Fruit fly (Drosophila melanogaster) whole organism, embryonic: ENCODE measurements around the gene Mfe2.

Experiments
- CG10209 ChIP-seq: fragments of 200-800 bp; sonication (Bioruptor generic); optimal IDR thresholded peaks from 3 replicates; lab custom pipeline; 2017; ENCODE audit warnings: missing biosample characterization, mild to moderate bottlenecking, missing genetic modification characterization, missing genetic modification reagents
- CG10274 ChIP-seq: fragments of 200-800 bp; sonication (Bioruptor generic); optimal IDR thresholded peaks from 3 replicates; lab custom pipeline; 2017; ENCODE audit warnings: missing biosample characterization, mild to moderate bottlenecking, missing genetic modification characterization
- CG10565 ChIP-seq: fragments of 200-800 bp; sonication (Bioruptor generic); optimal IDR thresholded peaks from 3 replicates; lab custom pipeline; 2016; ENCODE audit warnings: missing biosample characterization, mild to moderate bottlenecking, missing genetic modification characterization
- CG11398 ChIP-seq: fragments of 200-800 bp; sonication (Bioruptor generic); optimal IDR thresholded peaks from 2 replicates; lab custom pipeline; 2016; ENCODE audit warnings: missing biosample characterization, missing genetic modification characterization
- CG11560 ChIP-seq: fragments of 200-800 bp; sonication (Bioruptor generic); IDR thresholded peaks from 3 replicates; pipeline ENCODE4 v1.3.6; 2022; ENCODE audit warnings: missing biosample characterization, missing genetic modification characterization
- CG13296 ChIP-seq: fragments of 200-800 bp; sonication (Bioruptor generic); optimal IDR thresholded peaks from 3 replicates; lab custom pipeline; 2018; ENCODE audit warnings: missing biosample characterization, mild to moderate bottlenecking, missing genetic modification characterization
- CG14710 ChIP-seq: fragments of 200-800 bp; sonication (Bioruptor generic); optimal IDR thresholded peaks from 3 replicates; lab custom pipeline; 2019; ENCODE audit warnings: missing biosample characterization, mild to moderate bottlenecking, missing genetic modification characterization, moderate library complexity
- CG15601 ChIP-seq: fragments of 200-800 bp; sonication (Bioruptor generic); optimal IDR thresholded peaks from 3 replicates; lab custom pipeline; 2019; ENCODE audit warnings: missing biosample characterization, mild to moderate bottlenecking, missing genetic modification characterization, moderate library complexity
- CG1603 ChIP-seq: fragments of 200-800 bp; sonication (Bioruptor generic); optimal IDR thresholded peaks from 2 replicates; lab custom pipeline; 2019; ENCODE audit warnings: missing biosample characterization, mild to moderate bottlenecking, missing genetic modification characterization, moderate library complexity
- CG17829 ChIP-seq: fragments of 200-800 bp; optimal IDR thresholded peaks from 2 replicates; lab custom pipeline; 2019; ENCODE audit warnings: missing biosample characterization, mild to moderate bottlenecking, missing genetic modification characterization, moderate library complexity
- CG18011 ChIP-seq: fragments of 200-800 bp; sonication (Bioruptor generic); optimal IDR thresholded peaks from 2 replicates; lab custom pipeline; 2017; ENCODE audit warnings: missing biosample characterization, missing genetic modification characterization, mild to moderate bottlenecking, moderate library complexity, missing genotype
- CG2116 ChIP-seq: fragments of 200-800 bp; sonication (Bioruptor generic); optimal IDR thresholded peaks from 3 replicates; lab custom pipeline; 2018; ENCODE audit warnings: missing biosample characterization, mild to moderate bottlenecking, missing genetic modification characterization
- CG3163 ChIP-seq: fragments of 200-800 bp; sonication (Bioruptor generic); optimal IDR thresholded peaks from 3 replicates; lab custom pipeline; 2016; ENCODE audit warnings: missing biosample characterization, missing genetic modification characterization
- CG3407 ChIP-seq: fragments of 200-800 bp; sonication (Bioruptor generic); optimal IDR thresholded peaks from 2 replicates; lab custom pipeline; 2018; ENCODE audit warnings: missing biosample characterization, mild to moderate bottlenecking, missing genetic modification characterization
- CG34224 ChIP-seq: fragments of 200-800 bp; sonication (Bioruptor generic); IDR thresholded peaks from 3 replicates; pipeline ENCODE4 v1.3.6; 2022; ENCODE audit warnings: missing biosample characterization, missing genetic modification characterization; ENCODE audit not compliant: partially characterized antibody
- CG34422 ChIP-seq: fragments of 200-800 bp; sonication (Bioruptor generic); IDR thresholded peaks from 3 replicates; pipeline ENCODE4 v1.3.6; 2022; ENCODE audit warnings: missing biosample characterization, missing genetic modification characterization
- CG6791 ChIP-seq: fragments of 200-800 bp; sonication (Bioruptor generic); IDR thresholded peaks from 3 replicates; pipeline ENCODE4 v1.3.6; 2022; ENCODE audit warnings: missing biosample characterization, missing genetic modification characterization; ENCODE audit not compliant: partially characterized antibody
- CG9727 ChIP-seq: fragments of 200-800 bp; sonication (Bioruptor generic); optimal IDR thresholded peaks from 3 replicates; lab custom pipeline; 2017; ENCODE audit warnings: missing biosample characterization, mild to moderate bottlenecking, missing genetic modification characterization
- Rfx ChIP-seq: fragments of 200-800 bp; sonication (Bioruptor generic); IDR thresholded peaks from 2 replicates; pipeline ENCODE4 v1.3.6; 2022; ENCODE audit warnings: missing biosample characterization, missing genetic modification characterization
- Sin3A ChIP-seq: fragments of >200 bp; optimal IDR thresholded peaks from 2 replicates; lab custom pipeline; 2018
- Sox102F ChIP-seq: fragments of 200-800 bp; sonication (Bioruptor generic); optimal IDR thresholded peaks from 2 replicates; lab custom pipeline; 2018; ENCODE audit warnings: missing biosample characterization, mild to moderate bottlenecking, missing genetic modification characterization, moderate library complexity
- Xbp1 ChIP-seq: fragments of 200-800 bp; sonication (Bioruptor generic); optimal IDR thresholded peaks from 3 replicates; lab custom pipeline; 2016; ENCODE audit warnings: missing biosample characterization, mild to moderate bottlenecking, missing genetic modification characterization
- ash1 ChIP-seq: fragments of 200-800 bp; sonication (Bioruptor generic); optimal IDR thresholded peaks from 2 replicates; lab custom pipeline; 2018; ENCODE audit warnings: missing biosample characterization, mild to moderate bottlenecking, missing genetic modification characterization
- caup ChIP-seq: fragments of 200-800 bp; sonication (Bioruptor generic); optimal IDR thresholded peaks from 3 replicates; lab custom pipeline; 2017; ENCODE audit warnings: missing biosample characterization, mild to moderate bottlenecking, missing genetic modification characterization, moderate library complexity; ENCODE audit not compliant: severe bottlenecking
- chm ChIP-seq: fragments of 200-800 bp; sonication (Bioruptor generic); IDR thresholded peaks from 2 replicates; pipeline ENCODE4 v1.3.6; 2022; ENCODE audit warnings: missing biosample characterization, missing genetic modification characterization
- crp ChIP-seq, 2 experiments: fragments of 200-800 bp; sonication (Bioruptor generic); optimal IDR thresholded peaks; 2 replicates in 1 of 2; 3 replicates in 1 of 2; lab custom pipeline; 2017; ENCODE audit warnings: missing biosample characterization in 2 of 2, missing genetic modification characterization in 2 of 2, mild to moderate bottlenecking in 1 of 2, moderate library complexity in 1 of 2
- fu2 ChIP-seq: fragments of 200-800 bp; sonication (Bioruptor generic); optimal IDR thresholded peaks from 2 replicates; lab custom pipeline; 2016; ENCODE audit warnings: missing biosample characterization, missing genetic modification characterization
- gsb ChIP-seq: fragments of 200-800 bp; sonication (Bioruptor generic); IDR thresholded peaks from 2 replicates; pipeline ENCODE4 v1.3.6; 2022; ENCODE audit warnings: missing biosample characterization, missing genetic modification characterization
- hbn ChIP-seq: fragments of 200-800 bp; sonication (Bioruptor generic); IDR thresholded peaks from 2 replicates; pipeline ENCODE4 v1.3.6; 2022; ENCODE audit warnings: missing biosample characterization, missing genetic modification characterization; ENCODE audit not compliant: partially characterized antibody
- hkb ChIP-seq, 2 experiments: fragments of 200-800 bp in 1 of 2; fragments of >200 bp in 1 of 2; sonication (Bioruptor generic) in 1 of 2; IDR thresholded peaks in 1 of 2; optimal IDR thresholded peaks in 1 of 2; 2 replicates each; pipeline versions ENCODE4 v1.3.6 to Lab custom; 2017 to 2022; ENCODE audit warnings: missing biosample characterization in 1 of 2, missing genetic modification characterization in 1 of 2
- insv ChIP-seq, 2 experiments: fragments of 200-800 bp; sonication (Bioruptor generic); optimal IDR thresholded peaks; 3 replicates each; lab custom pipeline; 2016 to 2018; ENCODE audit warnings: missing biosample characterization in 2 of 2, missing genetic modification characterization in 2 of 2
- inv ChIP-seq: fragments of 200-800 bp; sonication (Bioruptor generic); IDR thresholded peaks from 2 replicates; pipeline ENCODE4 v1.3.6; 2022; ENCODE audit warnings: missing biosample characterization, missing genetic modification characterization; ENCODE audit not compliant: partially characterized antibody
- ken ChIP-seq: fragments of 200-800 bp; sonication (Bioruptor generic); IDR thresholded peaks from 3 replicates; pipeline ENCODE4 v1.3.6; 2022; ENCODE audit warnings: missing biosample characterization, missing genetic modification characterization
- nau ChIP-seq: fragments of 200-800 bp; sonication (Bioruptor generic); optimal IDR thresholded peaks from 3 replicates; lab custom pipeline; 2017; ENCODE audit warnings: missing biosample characterization, mild to moderate bottlenecking, missing genetic modification characterization, missing genetic modification reagents
- nerfin-1 ChIP-seq: fragments of 200-800 bp; sonication (Bioruptor generic); optimal IDR thresholded peaks from 3 replicates; lab custom pipeline; 2019; ENCODE audit warnings: missing biosample characterization, mild to moderate bottlenecking, missing genetic modification characterization, moderate library complexity
- pan ChIP-seq, 4 experiments: fragments of >200 bp in 3 of 4; fragments of 200-800 bp in 1 of 4; sonication (Bioruptor generic) in 1 of 4; optimal IDR thresholded peaks in 3 of 4; IDR thresholded peaks in 1 of 4; 2 replicates each; pipeline versions ENCODE4 v1.3.6 to Lab custom; 2017 to 2022; ENCODE audit warnings: missing biosample characterization in 2 of 4, missing genetic modification characterization in 2 of 4, mixed read lengths in 1 of 4
- ranshi ChIP-seq: fragments of 200-800 bp; sonication (Bioruptor generic); IDR thresholded peaks from 2 replicates; pipeline ENCODE4 v1.3.6; 2022; ENCODE audit warnings: missing biosample characterization, missing genetic modification characterization
- rib ChIP-seq: fragments of 200-800 bp; sonication (Bioruptor generic); IDR thresholded peaks from 2 replicates; pipeline ENCODE4 v1.3.6; 2022; ENCODE audit warnings: missing biosample characterization, missing genetic modification characterization
- row ChIP-seq: fragments of 200-800 bp; sonication (Bioruptor generic); IDR thresholded peaks from 3 replicates; pipeline ENCODE4 v1.3.6; 2022; ENCODE audit warnings: missing biosample characterization, missing genetic modification characterization
- slbo ChIP-seq: fragments of 200-800 bp; sonication (Bioruptor generic); IDR thresholded peaks from 2 replicates; pipeline ENCODE4 v1.3.6; 2022; ENCODE audit warnings: missing biosample characterization, missing genetic modification characterization
- stwl ChIP-seq: fragments of 200-800 bp; sonication (Bioruptor generic); optimal IDR thresholded peaks from 3 replicates; lab custom pipeline; 2018; ENCODE audit warnings: missing biosample characterization, mild to moderate bottlenecking, missing genetic modification characterization, moderate library complexity
- sug ChIP-seq: fragments of 200-800 bp; optimal IDR thresholded peaks from 2 replicates; lab custom pipeline; 2019; ENCODE audit warnings: missing biosample characterization, mild to moderate bottlenecking, missing genetic modification characterization, moderate library complexity
- trem ChIP-seq: fragments of 200-800 bp; optimal IDR thresholded peaks from 3 replicates; lab custom pipeline; 2019; ENCODE audit warnings: missing biosample characterization, mild to moderate bottlenecking, missing genetic modification characterization, moderate library complexity
- vnd ChIP-seq: fragments of 200-800 bp; sonication (Bioruptor generic); IDR thresholded peaks from 3 replicates; pipeline ENCODE4 v1.3.6; 2022; ENCODE audit warnings: missing biosample characterization, missing genetic modification characterization; ENCODE audit not compliant: partially characterized antibody
- wdn ChIP-seq: fragments of 200-800 bp; sonication (Bioruptor generic); IDR thresholded peaks from 2 replicates; pipeline ENCODE4 v1.3.6; 2022; ENCODE audit warnings: missing biosample characterization, missing genetic modification characterization
- zen ChIP-seq: fragments of 200-800 bp; sonication (Bioruptor generic); optimal IDR thresholded peaks from 3 replicates; lab custom pipeline; 2018; ENCODE audit warnings: missing biosample characterization, mild to moderate bottlenecking, missing genetic modification characterization, moderate library complexity

The Mfe2 gene

DNA sequence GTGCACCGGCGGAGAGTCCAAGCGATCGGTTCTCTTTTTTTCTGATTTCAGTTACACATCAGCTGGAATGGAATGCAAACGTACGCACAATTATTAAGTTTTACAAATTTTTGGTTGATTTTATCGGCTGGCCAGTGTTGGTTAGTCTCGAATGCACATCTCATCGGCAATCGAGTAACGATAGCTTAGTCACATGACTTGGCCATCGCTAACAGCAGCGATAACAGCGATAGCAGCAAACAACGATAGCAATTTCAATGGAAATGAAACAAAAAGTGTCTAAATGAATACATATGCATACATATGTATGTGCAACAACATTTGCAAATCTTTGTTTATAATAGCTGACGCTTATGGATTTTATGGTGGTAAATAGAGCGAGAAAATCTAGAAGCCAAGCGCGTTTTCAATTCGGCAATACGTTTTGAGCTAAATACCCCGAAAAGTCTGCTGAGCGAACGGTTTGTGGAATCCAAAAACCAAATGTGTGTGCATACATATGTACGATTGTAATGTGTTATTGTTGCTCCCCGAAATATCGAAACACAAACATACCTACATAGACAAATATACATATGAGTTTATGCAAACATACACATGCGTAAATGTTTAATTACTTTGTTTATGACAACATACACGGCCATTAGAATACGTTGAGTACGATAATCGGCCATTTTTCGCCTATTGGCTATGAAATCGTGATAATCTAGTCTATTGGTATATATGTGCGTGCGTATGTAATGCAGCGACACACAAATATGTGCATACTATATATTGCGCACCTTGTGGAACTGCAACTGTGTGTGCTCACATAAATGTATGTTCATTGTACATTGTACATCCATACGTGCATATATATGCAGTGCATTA lies 25.9 kb downstream of the Mfe2 start, which contains the start of gene CG3632 (continued):
- TF ChIP-seq CG34422 (GFP tag; lab: Robert Waterston, UW) (0 out of 3 replicates have a peak, but pooled peaks have one; percentile 10), row (peak; percentile 46), chm (GFP tag; lab: Robert Waterston, UW) (no peak), CG6791 (peak; percentile 94), nerfin-1 (tag; lab: Kevin White, UChicago) (peak; percentile 42), Rfx (GFP tag; lab: Robert Waterston, UW) (peak; percentile 79), rib (peak; percentile 61; the same call in 1 of the 2 replicates), wdn (GFP tag; lab: Robert Waterston, UW) (no peak), CG10274 (no peak), hbn (GFP tag; lab: Robert Waterston, UW) (peak; percentile 65), CG10565 (GFP tag; lab: Kevin White, UChicago) (no peak), CG9727 (GFP tag; lab: Kevin White, UChicago) (peak; percentile 7), inv (peak; percentile 68; the same call in 1 of the 2 replicates), CG13296 (GFP tag; lab: Kevin White, UChicago) (peak; percentile 7), ken (GFP tag; lab: Robert Waterston, UW) (peak; percentile 56; the same call in 2 of the 3 replicates), gsb (GFP tag; lab: Robert Waterston, UW) (no peak), CG3407 (GFP tag; lab: Kevin White, UChicago) (no peak), slbo (GFP tag; lab: Robert Waterston, UW) (peak; percentile 63; the same call in 1 of the 2 replicates), Xbp1 (GFP tag; lab: Kevin White, UChicago) (peak; percentile 42), insv (GFP tag; optimal IDR thresholded peaks at IDR 0.05; lab: Kevin White, UChicago) (no peak), ash1 (GFP tag; lab: Kevin White, UChicago) (no peak), hkb (optimal IDR thresholded peaks at IDR 0.05; lab: Kevin White, UChicago) (no peak), hkb (GFP tag; IDR thresholded peaks at IDR 0.05; lab: Robert Waterston, UW) (no peak), CG11398 (GFP tag; lab: Kevin White, UChicago) (peak; percentile 18), caup (GFP tag; lab: Kevin White, UChicago) (peak; percentile 6), fu2 (peak; percentile 15), CG17829 (peak; percentile 8), Sin3A (lab: Kevin White, UChicago) (peak; percentile 54), CG14710 (tag; lab: Kevin White, UChicago) (peak; percentile 34), CG11560 (peak; percentile 65; the same call in 2 of the 3 replicates), Sox102F (no peak), ranshi (GFP tag; lab: Robert Waterston, UW) (peak; percentile 53; the same call in 1 of the 2 replicates), crp (GFP tag; optimal IDR thresholded peaks at IDR 0.05; lab: Kevin White, UChicago) (peak in 1 of 2 experiments; percentile 60), CG2116 (GFP tag; lab: Kevin White, UChicago) (peak; percentile 85), CG34224 (GFP tag; lab: Robert Waterston, UW) (peak; percentile 78), nau (no peak), trem (tag; lab: Kevin White, UChicago) (peak; percentile 26), CG10209 (GFP tag; lab: Kevin White, UChicago) (peak; percentile 2), CG15601 (tag; lab: Kevin White, UChicago) (no peak), sug (tag; lab: Kevin White, UChicago) (peak; percentile 46), CG3163 (peak; percentile 18), pan (optimal IDR thresholded peaks at IDR 0.05; lab: Kevin White, UChicago) (no peak), pan (GFP tag; optimal IDR thresholded peaks at IDR 0.05 in 1 of 2, IDR thresholded peaks at IDR 0.05 in 1 of 2) (no peak), CG1603 (peak; percentile 77), stwl (tag; lab: Kevin White, UChicago) (peak; percentile 98), zen (tag; lab: Kevin White, UChicago) (no peak), CG18011 (GFP tag; lab: Kevin White, UChicago) (no peak), vnd (GFP tag; lab: Robert Waterston, UW) (peak; percentile 71)
